Fruit fly (Drosophila melanogaster) whole organism, embryonic: ENCODE measurements around the gene CG12811.
A peak's percentile ranks its signal among the peaks of the same experiment; 100 is the strongest.

ENCODE experiments used
- ATbp ChIP-seq: fragments of 200-800 bp; sonication (Bioruptor generic); optimal IDR thresholded peaks from 2 replicates; lab custom pipeline; 2017; ENCODE audit warnings: missing biosample characterization, mild to moderate bottlenecking, missing genetic modification characterization, missing genetic modification reagents
- Abd-B ChIP-seq: fragments of 200-800 bp; sonication (Bioruptor generic); optimal IDR thresholded peaks from 2 replicates; lab custom pipeline; 2018; ENCODE audit warnings: missing biosample characterization, mild to moderate bottlenecking, missing genetic modification characterization, moderate library complexity
- Asciz ChIP-seq: fragments of 200-800 bp; sonication (Bioruptor generic); optimal IDR thresholded peaks from 2 replicates; lab custom pipeline; 2017; ENCODE audit warnings: missing biosample characterization, mild to moderate bottlenecking, missing genetic modification characterization, missing genetic modification reagents
- Bdp1 ChIP-seq: fragments of 200-800 bp; sonication (Bioruptor generic); optimal IDR thresholded peaks from 3 replicates; lab custom pipeline; 2016; ENCODE audit warnings: missing biosample characterization, missing genetic modification characterization
- Bgb ChIP-seq: fragments of 200-800 bp; sonication (Bioruptor generic); IDR thresholded peaks from 2 replicates; pipeline ENCODE4 v1.3.6; 2022; ENCODE audit warnings: missing biosample characterization, missing genetic modification characterization; ENCODE audit not compliant: partially characterized antibody
- CG12659 ChIP-seq: fragments of 200-800 bp; sonication (Bioruptor generic); optimal IDR thresholded peaks from 3 replicates; lab custom pipeline; 2017; ENCODE audit warnings: mild to moderate bottlenecking, missing biosample characterization, missing genetic modification reagents, missing genetic modification characterization
- CG13624 ChIP-seq: fragments of 200-800 bp; sonication (Bioruptor generic); optimal IDR thresholded peaks from 2 replicates; lab custom pipeline; 2016; ENCODE audit warnings: missing biosample characterization, missing genetic modification characterization
- CG17186 ChIP-seq: fragments of 200-800 bp; sonication (Bioruptor generic); optimal IDR thresholded peaks from 3 replicates; lab custom pipeline; 2017; ENCODE audit warnings: missing biosample characterization, missing genetic modification reagents, missing genetic modification characterization
- CG17328 ChIP-seq: fragments of 200-800 bp; sonication (Bioruptor generic); IDR thresholded peaks from 2 replicates; pipeline ENCODE4 v1.3.6; 2022; ENCODE audit warnings: missing biosample characterization, missing genetic modification characterization
- CG17361 ChIP-seq: fragments of 200-800 bp; sonication (Bioruptor generic); IDR thresholded peaks from 3 replicates; pipeline ENCODE4 v1.3.6; 2022; ENCODE audit warnings: missing biosample characterization, missing genetic modification characterization
- CG18764 ChIP-seq: fragments of 200-800 bp; sonication (Bioruptor generic); optimal IDR thresholded peaks from 3 replicates; lab custom pipeline; 2016; ENCODE audit warnings: missing biosample characterization, missing genetic modification characterization
- CG2116 ChIP-seq: fragments of 200-800 bp; sonication (Bioruptor generic); optimal IDR thresholded peaks from 3 replicates; lab custom pipeline; 2018; ENCODE audit warnings: missing biosample characterization, mild to moderate bottlenecking, missing genetic modification characterization
- CG31365 ChIP-seq: fragments of 200-800 bp; sonication (Bioruptor generic); optimal IDR thresholded peaks from 2 replicates; lab custom pipeline; 2018; ENCODE audit warnings: missing biosample characterization, mild to moderate bottlenecking, missing genetic modification characterization
- CG3163 ChIP-seq: fragments of 200-800 bp; sonication (Bioruptor generic); optimal IDR thresholded peaks from 3 replicates; lab custom pipeline; 2016; ENCODE audit warnings: missing biosample characterization, missing genetic modification characterization
- CG3838 ChIP-seq: fragments of 200-800 bp; sonication (Bioruptor generic); optimal IDR thresholded peaks from 3 replicates; lab custom pipeline; 2016; ENCODE audit warnings: missing biosample characterization, missing genetic modification characterization
- CG5180 ChIP-seq: fragments of 200-800 bp; sonication (Bioruptor generic); optimal IDR thresholded peaks from 3 replicates; lab custom pipeline; 2017; ENCODE audit warnings: missing biosample characterization, missing genetic modification characterization, mild to moderate bottlenecking, moderate library complexity, missing genetic modification reagents
- CG6791 ChIP-seq: fragments of 200-800 bp; sonication (Bioruptor generic); IDR thresholded peaks from 3 replicates; pipeline ENCODE4 v1.3.6; 2022; ENCODE audit warnings: missing biosample characterization, missing genetic modification characterization; ENCODE audit not compliant: partially characterized antibody
- CG7357 ChIP-seq: fragments of 200-800 bp; sonication (Bioruptor generic); IDR thresholded peaks from 3 replicates; pipeline ENCODE4 v1.3.6; 2022; ENCODE audit warnings: missing biosample characterization, missing genetic modification characterization
- D19A ChIP-seq: fragments of 200-800 bp; optimal IDR thresholded peaks from 3 replicates; lab custom pipeline; 2019; ENCODE audit warnings: missing biosample characterization, mild to moderate bottlenecking, missing genetic modification characterization, moderate library complexity
- D19B ChIP-seq: fragments of 200-800 bp; sonication (Bioruptor generic); optimal IDR thresholded peaks from 2 replicates; lab custom pipeline; 2017; ENCODE audit warnings: missing biosample characterization, mild to moderate bottlenecking, missing genetic modification characterization
- Dip2 ChIP-seq: fragments of 200-800 bp; sonication (Bioruptor generic); IDR thresholded peaks from 2 replicates; pipeline ENCODE4 v1.3.6; 2022; ENCODE audit warnings: missing biosample characterization, missing genetic modification characterization
- ERR ChIP-seq: fragments of 200-800 bp; sonication (Bioruptor generic); optimal IDR thresholded peaks from 2 replicates; lab custom pipeline; 2016; ENCODE audit warnings: missing biosample characterization, missing genetic modification characterization
- HLHmδ ChIP-seq: fragments of 200-800 bp; sonication (Bioruptor generic); optimal IDR thresholded peaks from 2 replicates; lab custom pipeline; 2018; ENCODE audit warnings: missing biosample characterization, mild to moderate bottlenecking, missing genetic modification characterization, moderate library complexity
- Hand ChIP-seq: fragments of 200-800 bp; sonication (Bioruptor generic); optimal IDR thresholded peaks from 2 replicates; lab custom pipeline; 2017; ENCODE audit warnings: mild to moderate bottlenecking, missing biosample characterization, missing genetic modification reagents, missing genetic modification characterization
- Hr51 ChIP-seq, 2 experiments: fragments of 200-800 bp; sonication (Bioruptor generic); optimal IDR thresholded peaks; 2 replicates in 1 of 2; 3 replicates in 1 of 2; lab custom pipeline; 2016 to 2018; ENCODE audit warnings: missing biosample characterization in 2 of 2, missing genetic modification characterization in 2 of 2, mild to moderate bottlenecking in 1 of 2, moderate library complexity in 1 of 2
- Lpt ChIP-seq: fragments of >200 bp; optimal IDR thresholded peaks from 2 replicates; lab custom pipeline; 2018; ENCODE audit warnings: missing biosample characterization, missing genetic modification characterization
- Mes4 ChIP-seq: fragments of 200-800 bp; sonication (Bioruptor generic); optimal IDR thresholded peaks from 2 replicates; lab custom pipeline; 2016; ENCODE audit warnings: missing biosample characterization, missing genetic modification characterization
- NfI ChIP-seq: fragments of 200-800 bp; sonication (Bioruptor generic); optimal IDR thresholded peaks from 3 replicates; lab custom pipeline; 2018; ENCODE audit warnings: missing biosample characterization, mild to moderate bottlenecking, missing genetic modification characterization, moderate library complexity
- Rx ChIP-seq: fragments of 200-800 bp; sonication (Bioruptor generic); IDR thresholded peaks from 2 replicates; pipeline ENCODE4 v1.3.6; 2022; ENCODE audit warnings: missing biosample characterization, missing genetic modification characterization
- Side ChIP-seq: fragments of 200-800 bp; sonication (Bioruptor generic); optimal IDR thresholded peaks from 2 replicates; lab custom pipeline; 2016; ENCODE audit warnings: missing biosample characterization, missing genetic modification characterization
- Ssrp ChIP-seq: fragments of 200-800 bp; sonication (Bioruptor generic); optimal IDR thresholded peaks from 2 replicates; lab custom pipeline; 2018; ENCODE audit warnings: missing biosample characterization, mild to moderate bottlenecking, missing genetic modification characterization, moderate library complexity
- TFAM ChIP-seq: fragments of 200-800 bp; sonication (Bioruptor generic); optimal IDR thresholded peaks from 2 replicates; lab custom pipeline; 2017; ENCODE audit warnings: missing biosample characterization, missing genetic modification characterization, inconsistent platforms
- bab2 ChIP-seq: fragments of 200-800 bp; sonication (Bioruptor generic); optimal IDR thresholded peaks from 2 replicates; lab custom pipeline; 2016; ENCODE audit warnings: missing biosample characterization, missing genetic modification characterization
- bigmax ChIP-seq: fragments of 200-800 bp; sonication (Bioruptor generic); optimal IDR thresholded peaks from 2 replicates; lab custom pipeline; 2018; ENCODE audit warnings: missing biosample characterization, mild to moderate bottlenecking, missing genetic modification characterization
- bowl ChIP-seq: fragments of 200-800 bp; sonication (Bioruptor generic); IDR thresholded peaks from 2 replicates; pipeline ENCODE4 v1.3.6; 2022; ENCODE audit warnings: missing biosample characterization, missing genetic modification characterization
- cas ChIP-seq: fragments of 200-800 bp; sonication (Bioruptor generic); IDR thresholded peaks from 2 replicates; pipeline ENCODE4 v1.3.6; 2022; ENCODE audit warnings: missing biosample characterization, missing genetic modification characterization
- cg ChIP-seq: fragments of 200-800 bp; sonication (Bioruptor generic); optimal IDR thresholded peaks from 3 replicates; lab custom pipeline; 2019; ENCODE audit warnings: missing biosample characterization, mild to moderate bottlenecking, missing genetic modification characterization, moderate library complexity
- en ChIP-seq: fragments of 200-800 bp; sonication (Bioruptor generic); optimal IDR thresholded peaks from 2 replicates; lab custom pipeline; 2016; ENCODE audit warnings: missing biosample characterization, missing genetic modification characterization
- esg ChIP-seq: fragments of 200-800 bp; sonication (Bioruptor generic); conservative IDR thresholded peaks from 2 replicates; pipeline ENCODE4 v1.3.6; 2022; ENCODE audit warnings: missing biosample characterization, missing genetic modification characterization
- eyg ChIP-seq: fragments of 200-800 bp; sonication (Bioruptor generic); optimal IDR thresholded peaks from 3 replicates; lab custom pipeline; 2016; ENCODE audit warnings: missing biosample characterization, missing genetic modification characterization
- gce ChIP-seq: fragments of 200-800 bp; sonication (Bioruptor generic); IDR thresholded peaks from 3 replicates; pipeline ENCODE4 v1.3.6; 2022; ENCODE audit warnings: missing biosample characterization, missing genetic modification characterization
- ken ChIP-seq: fragments of 200-800 bp; sonication (Bioruptor generic); IDR thresholded peaks from 3 replicates; pipeline ENCODE4 v1.3.6; 2022; ENCODE audit warnings: missing biosample characterization, missing genetic modification characterization
- nau ChIP-seq: fragments of 200-800 bp; sonication (Bioruptor generic); optimal IDR thresholded peaks from 3 replicates; lab custom pipeline; 2017; ENCODE audit warnings: missing biosample characterization, mild to moderate bottlenecking, missing genetic modification characterization, missing genetic modification reagents
- pan ChIP-seq, 4 experiments: fragments of >200 bp in 3 of 4; fragments of 200-800 bp in 1 of 4; sonication (Bioruptor generic) in 1 of 4; optimal IDR thresholded peaks in 3 of 4; IDR thresholded peaks in 1 of 4; 2 replicates each; pipeline versions ENCODE4 v1.3.6 to Lab custom; 2017 to 2022; ENCODE audit warnings: missing biosample characterization in 2 of 4, missing genetic modification characterization in 2 of 4, mixed read lengths in 1 of 4
- sr ChIP-seq: fragments of 200-800 bp; sonication (Bioruptor generic); IDR thresholded peaks from 3 replicates; pipeline ENCODE4 v1.3.6; 2022; ENCODE audit warnings: missing biosample characterization, missing genetic modification characterization
- tap ChIP-seq: fragments of 200-800 bp; optimal IDR thresholded peaks from 3 replicates; lab custom pipeline; 2019; ENCODE audit warnings: missing biosample characterization, mild to moderate bottlenecking, missing genetic modification characterization, moderate library complexity
- tgo ChIP-seq: fragments of 200-800 bp; sonication (Bioruptor generic); IDR thresholded peaks from 3 replicates; pipeline ENCODE4 v1.3.6; 2022; ENCODE audit warnings: missing biosample characterization, missing genetic modification characterization
- tx ChIP-seq: fragments of 200-800 bp; sonication (Bioruptor generic); optimal IDR thresholded peaks from 2 replicates; lab custom pipeline; 2016; ENCODE audit warnings: missing biosample characterization, missing genetic modification characterization
- wek ChIP-seq: fragments of 200-800 bp; sonication (Bioruptor generic); optimal IDR thresholded peaks from 3 replicates; lab custom pipeline; 2018; ENCODE audit warnings: missing biosample characterization, mild to moderate bottlenecking, missing genetic modification characterization, moderate library complexity

The CG12811 gene

dm6 chr3R:10048035-10048774 lies 392 bp downstream of the CG12811 start (continued):
- TF ChIP-seq Bgb (GFP tag; lab: Robert Waterston, UW) (peak; percentile 35; the same call in 1 of the 2 replicates), bowl (GFP tag; lab: Robert Waterston, UW) (no peak), CG17328 (GFP tag; lab: Robert Waterston, UW) (no peak), bab2 (no peak), ken (GFP tag; lab: Robert Waterston, UW) (no peak), Side (GFP tag; lab: Kevin White, UChicago) (no peak), D19B (GFP tag; lab: Kevin White, UChicago) (no peak), Hr51 (GFP tag; optimal IDR thresholded peaks at IDR 0.05; lab: Kevin White, UChicago) (peak in 1 of 2 experiments; percentile 70), NfI (GFP tag; lab: Kevin White, UChicago) (peak; percentile 36), HLHmδ (GFP tag; lab: Kevin White, UChicago) (no peak), pan (optimal IDR thresholded peaks at IDR 0.05; lab: Kevin White, UChicago) (no peak), pan (GFP tag; optimal IDR thresholded peaks at IDR 0.05 in 1 of 2, IDR thresholded peaks at IDR 0.05 in 1 of 2) (no peak), eyg (GFP tag; lab: Kevin White, UChicago) (no peak), Dip2 (GFP tag; lab: Robert Waterston, UW) (no peak), Mes4 (GFP tag; lab: Kevin White, UChicago) (no peak), CG3163 (no peak), Rx (GFP tag; lab: Robert Waterston, UW) (no peak), esg (GFP tag; lab: Robert Waterston, UW) (0 out of 2 replicates have a peak, but pooled peaks have one; percentile 27), Bdp1 (GFP tag; lab: Kevin White, UChicago) (no peak), Ssrp (tag; lab: Kevin White, UChicago) (peak; percentile 57), ERR (no peak), CG18764 (GFP tag; lab: Kevin White, UChicago) (peak; percentile 10), CG17186 (GFP tag; lab: Kevin White, UChicago) (no peak), tx (no peak), CG5180 (GFP tag; lab: Kevin White, UChicago) (peak; percentile 22), CG3838 (GFP tag; lab: Kevin White, UChicago) (no peak), D19A (peak; percentile 96), TFAM (no peak), Hand (GFP tag; lab: Kevin White, UChicago) (no peak), ATbp (GFP tag; lab: Kevin White, UChicago) (peak; percentile 50), CG2116 (GFP tag; lab: Kevin White, UChicago) (no peak), sr (GFP tag; lab: Robert Waterston, UW) (no peak), Lpt (GFP tag; lab: Kevin White, UChicago) (no peak), en (GFP tag; lab: Kevin White, UChicago) (no peak), CG6791 (GFP tag; lab: Robert Waterston, UW) (0 out of 3 replicates have a peak, but pooled peaks have one; percentile 46), cg (GFP tag; lab: Kevin White, UChicago) (no peak), Asciz (GFP tag; lab: Kevin White, UChicago) (peak; percentile 66), cas (GFP tag; lab: Robert Waterston, UW) (no peak), tap (tag; lab: Kevin White, UChicago) (peak; percentile 2), CG12659 (peak; percentile 48), nau (GFP tag; lab: Kevin White, UChicago) (no peak), Abd-B (GFP tag; lab: Kevin White, UChicago) (peak; percentile 13), CG31365 (tag; lab: Kevin White, UChicago) (no peak), gce (GFP tag; lab: Robert Waterston, UW) (no peak), tgo (GFP tag; lab: Robert Waterston, UW) (no peak), CG7357 (no peak), CG17361 (GFP tag; lab: Robert Waterston, UW) (no peak), bigmax (GFP tag; lab: Kevin White, UChicago) (no peak), CG13624 (GFP tag; lab: Kevin White, UChicago) (no peak), wek (GFP tag; lab: Kevin White, UChicago) (no peak)
